In genomic region chrV:6227326-6228246, ce11 we compare ENCODE assay signal across 5 worm cellular contexts.
TF ChIP-seq lines count a peak whose summit lies in the region.

No protein-coding gene starts in this region.

TF ChIP-seq in whole organism, L1 larva, 84 proteins besides CTCF, POLR2A, EP300 and RAD21 (continues in another document):
- peak; percentile 96 for TF ChIP-seq nhr-19 (GFP tag; conservative IDR thresholded peaks at IDR 0.05; lab: Robert Waterston, UW)
- no peak for TF ChIP-seq ets-5 (GFP tag; IDR thresholded peaks at IDR 0.05; lab: Robert Waterston, UW)
- peak; percentile 94 for TF ChIP-seq mab-9 (GFP tag; IDR thresholded peaks at IDR 0.05; lab: Robert Waterston, UW)
- no peak for TF ChIP-seq tlp-1 (tag; optimal IDR thresholded peaks at IDR 0.05; lab: Kevin White, UChicago)
- peak; percentile 89 to 92 for TF ChIP-seq lsy-2 (tag; optimal IDR thresholded peaks at IDR 0.05; lab: Kevin White, UChicago)
- TF ChIP-seq lin-39 (tag; optimal IDR thresholded peaks at IDR 0.05; lab: Kevin White, UChicago) = peak; percentile 76
- TF ChIP-seq vab-15 (tag; optimal IDR thresholded peaks at IDR 0.05; lab: Kevin White, UChicago) = peak; percentile 49
- TF ChIP-seq nhr-84 (tag; optimal IDR thresholded peaks at IDR 0.05; lab: Kevin White, UChicago) = no peak
- TF ChIP-seq nhr-85 (tag; lab: Kevin White, UChicago) = peak; percentile 99
- TF ChIP-seq fos-1 (tag; optimal IDR thresholded peaks at IDR 0.05; lab: Kevin White, UChicago) = peak; percentile 84
- peak; percentile 96 for TF ChIP-seq ama-1 (optimal IDR thresholded peaks at IDR 0.05; lab: Kevin White, UChicago)
- peak; percentile 60 for TF ChIP-seq unc-98 (GFP tag; IDR thresholded peaks at IDR 0.05; lab: Robert Waterston, UW)
- peak; percentile 89 for TF ChIP-seq C16A3.4 (tag; optimal IDR thresholded peaks at IDR 0.05; lab: Kevin White, UChicago)
- peak; percentile 94 for TF ChIP-seq ceh-88 (GFP tag; IDR thresholded peaks at IDR 0.05; lab: Robert Waterston, UW)
- TF ChIP-seq efl-1 (optimal IDR thresholded peaks at IDR 0.05; lab: Kevin White, UChicago) = peak; percentile 83 to 89
- TF ChIP-seq efl-1 (GFP tag; optimal IDR thresholded peaks at IDR 0.05 in 1 of 2; lab: Kevin White, UChicago) = peak; percentile 47 to 95
- TF ChIP-seq pag-3 (tag; optimal IDR thresholded peaks at IDR 0.05; lab: Kevin White, UChicago; ENCODE audit: borderline replicate concordance, insufficient read depth) = no peak
- peak; percentile 90 for TF ChIP-seq sup-37 (GFP tag; optimal IDR thresholded peaks at IDR 0.05; lab: Kevin White, UChicago)

TF ChIP-seq in whole organism, L3 larva, 47 proteins besides CTCF, POLR2A, EP300 and RAD21 (continues in another document):
- TF ChIP-seq pqm-1 (tag; optimal IDR thresholded peaks at IDR 0.05; lab: Kevin White, UChicago) (peak; percentile 93), egl-27 (tag; optimal IDR thresholded peaks at IDR 0.05; lab: Kevin White, UChicago) (no peak), mdl-1 (tag; optimal IDR thresholded peaks at IDR 0.05; lab: Kevin White, UChicago) (peak; percentile 95), nhr-76 (tag; optimal IDR thresholded peaks at IDR 0.05; lab: Kevin White, UChicago) (no peak), mml-1 (tag; optimal IDR thresholded peaks at IDR 0.05; lab: Kevin White, UChicago) (no peak), ztf-11 (tag; optimal IDR thresholded peaks at IDR 0.05; lab: Kevin White, UChicago) (no peak), eor-1 (tag; optimal IDR thresholded peaks at IDR 0.05; lab: Kevin White, UChicago) (no peak), aly-2 (tag; optimal IDR thresholded peaks at IDR 0.05; lab: Kevin White, UChicago) (no peak), lsy-12 (tag; optimal IDR thresholded peaks at IDR 0.05; lab: Kevin White, UChicago) (peak; percentile 96), skn-1 (tag; optimal IDR thresholded peaks at IDR 0.05; lab: Kevin White, UChicago) (peak; percentile 22), ceh-16 (tag; optimal IDR thresholded peaks at IDR 0.05; lab: Kevin White, UChicago) (peak; percentile 27), tbx-2 (tag; optimal IDR thresholded peaks at IDR 0.05; lab: Kevin White, UChicago) (peak; percentile 90), snpc-4 (tag; optimal IDR thresholded peaks at IDR 0.05; lab: Kevin White, UChicago) (peak; percentile 66), ztf-4 (tag; optimal IDR thresholded peaks at IDR 0.05; lab: Kevin White, UChicago) (peak; percentile 84), nhr-11 (tag; optimal IDR thresholded peaks at IDR 0.05; lab: Kevin White, UChicago) (peak; percentile 93), ama-1 (optimal IDR thresholded peaks at IDR 0.05; lab: Kevin White, UChicago) (peak; percentile 99), nhr-25 (tag; optimal IDR thresholded peaks at IDR 0.05; lab: Kevin White, UChicago) (peak; percentile 73), nhr-28 (tag; optimal IDR thresholded peaks at IDR 0.05; lab: Kevin White, UChicago) (no peak), elt-1 (tag; optimal IDR thresholded peaks at IDR 0.05; lab: Kevin White, UChicago) (peak; percentile 86), unc-62 (GFP tag; optimal IDR thresholded peaks at IDR 0.05; lab: Kevin White, UChicago) (peak; percentile 75)

TF ChIP-seq in whole organism, early embryonic, 17 proteins besides CTCF, POLR2A, EP300 and RAD21:
- TF ChIP-seq ceh-36 (tag; optimal IDR thresholded peaks at IDR 0.05; lab: Kevin White, UChicago) = no peak
- TF ChIP-seq flt-1 (GFP tag; IDR thresholded peaks at IDR 0.05; lab: Robert Waterston, UW) = 0 out of 2 replicates have a peak, but pooled peaks have one; percentile 32
- 0 out of 2 replicates have a peak, but pooled peaks have one; percentile 29 for TF ChIP-seq sea-1 (GFP tag; conservative IDR thresholded peaks at IDR 0.05; lab: Robert Waterston, UW)
- TF ChIP-seq B0310.2 (tag; optimal IDR thresholded peaks at IDR 0.05; lab: Kevin White, UChicago) = no peak
- no peak for TF ChIP-seq hnd-1 (tag; optimal IDR thresholded peaks at IDR 0.05; lab: Kevin White, UChicago)
- TF ChIP-seq hmbx-1 (tag; optimal IDR thresholded peaks at IDR 0.05; lab: Kevin White, UChicago) = no peak
- peak; percentile 70 for TF ChIP-seq ama-1 (optimal IDR thresholded peaks at IDR 0.05; lab: Kevin White, UChicago)
- peak; percentile 62; the same call in 1 of the 2 replicates for TF ChIP-seq pes-1 (GFP tag; IDR thresholded peaks at IDR 0.05; lab: Robert Waterston, UW)
- TF ChIP-seq F13C5.2 (tag; optimal IDR thresholded peaks at IDR 0.05; lab: Kevin White, UChicago) = peak; percentile 73
- peak; percentile 50 for TF ChIP-seq aly-1 (tag; optimal IDR thresholded peaks at IDR 0.05; lab: Kevin White, UChicago)
- TF ChIP-seq scrt-1 (GFP tag; IDR thresholded peaks at IDR 0.05; lab: Robert Waterston, UW) = 0 out of 2 replicates have a peak, but pooled peaks have one; percentile 44
- TF ChIP-seq ets-7 (tag; optimal IDR thresholded peaks at IDR 0.05; lab: Kevin White, UChicago) = no peak
- TF ChIP-seq ceh-13 (GFP tag; optimal IDR thresholded peaks at IDR 0.05; lab: Kevin White, UChicago) = no peak
- TF ChIP-seq tbx-37 (GFP tag; conservative IDR thresholded peaks at IDR 0.05; lab: Robert Waterston, UW) = 0 out of 2 replicates have a peak, but pooled peaks have one; percentile 6
- no peak for TF ChIP-seq tbx-11 (GFP tag; IDR thresholded peaks at IDR 0.05; lab: Robert Waterston, UW)
- TF ChIP-seq hmg-4 (GFP tag; optimal IDR thresholded peaks at IDR 0.05; lab: Kevin White, UChicago) = peak; percentile 68
- TF ChIP-seq tra-4 (tag; optimal IDR thresholded peaks at IDR 0.05; lab: Kevin White, UChicago) = no peak

TF ChIP-seq in whole organism, midembryonic, 9 proteins besides CTCF, POLR2A, EP300 and RAD21:
- TF ChIP-seq klf-2 (GFP tag; conservative IDR thresholded peaks at IDR 0.05; lab: Robert Waterston, UW) (0 out of 2 replicates have a peak, but pooled peaks have one; percentile 15), tab-1 (GFP tag; IDR thresholded peaks at IDR 0.05; lab: Robert Waterston, UW) (no peak), cog-1 (tag; optimal IDR thresholded peaks at IDR 0.05; lab: Kevin White, UChicago) (peak; percentile 96), ztf-29 (GFP tag; IDR thresholded peaks at IDR 0.05; lab: Robert Waterston, UW) (no peak), med-1 (GFP tag; optimal IDR thresholded peaks at IDR 0.05; lab: Kevin White, UChicago; ENCODE audit: insufficient read depth) (no peak), ztf-23 (GFP tag; IDR thresholded peaks at IDR 0.05; lab: Robert Waterston, UW) (0 out of 2 replicates have a peak, but pooled peaks have one; percentile 12), T22C8.4 (GFP tag; IDR thresholded peaks at IDR 0.05; lab: Robert Waterston, UW) (peak; percentile 53; the same call in 1 of the 2 replicates), flt-1 (GFP tag; IDR thresholded peaks at IDR 0.05; lab: Robert Waterston, UW) (peak; percentile 48), ref-1 (GFP tag; conservative IDR thresholded peaks at IDR 0.05; lab: Robert Waterston, UW) (0 out of 2 replicates have a peak, but pooled peaks have one; percentile 11)

TF ChIP-seq in whole organism, young adult, 124 proteins besides CTCF, POLR2A, EP300 and RAD21 (continues in another document):
- peak; percentile 83 for TF ChIP-seq C06A6.2 (GFP tag; conservative IDR thresholded peaks at IDR 0.05; lab: Robert Waterston, UW)
- no peak for TF ChIP-seq ets-4 (GFP tag; optimal IDR thresholded peaks at IDR 0.05; lab: Kevin White, UChicago)
- peak; percentile 44 for TF ChIP-seq lin-54 (GFP tag; optimal IDR thresholded peaks at IDR 0.05; lab: Kevin White, UChicago)
- TF ChIP-seq tlf-1 (GFP tag; optimal IDR thresholded peaks at IDR 0.05; lab: Kevin White, UChicago) = peak; percentile 36
- TF ChIP-seq nhr-27 (tag; optimal IDR thresholded peaks at IDR 0.05; lab: Kevin White, UChicago) = no peak
- peak in 1 of 2 experiments; percentile 49 for TF ChIP-seq let-607 (tag; optimal IDR thresholded peaks at IDR 0.05; lab: Kevin White, UChicago)
- TF ChIP-seq lsl-1 (GFP tag; optimal IDR thresholded peaks at IDR 0.05; lab: Kevin White, UChicago) = no peak
- TF ChIP-seq tbp1 (GFP tag; optimal IDR thresholded peaks at IDR 0.05; lab: Kevin White, UChicago) = peak; percentile 52
- TF ChIP-seq Y53G8AR.9 (GFP tag; conservative IDR thresholded peaks at IDR 0.05; lab: Robert Waterston, UW) = peak; percentile 62; the same call in 1 of the 2 replicates
- TF ChIP-seq snpc-3.4 (tag; optimal IDR thresholded peaks at IDR 0.05; lab: Kevin White, UChicago) = peak; percentile 66
- TF ChIP-seq let-526 (GFP tag; IDR thresholded peaks at IDR 0.05; lab: Robert Waterston, UW) = peak; percentile 8; the same call in 1 of the 2 replicates
- peak; percentile 81 for TF ChIP-seq pbrm-1 (GFP tag; IDR thresholded peaks at IDR 0.05; lab: Robert Waterston, UW)
- TF ChIP-seq F39B2.1 (GFP tag; IDR thresholded peaks at IDR 0.05; lab: Robert Waterston, UW) = 0 out of 2 replicates have a peak, but pooled peaks have one; percentile 42
- TF ChIP-seq atf-7 (tag; optimal IDR thresholded peaks at IDR 0.05; lab: Kevin White, UChicago) = peak; percentile 88
- TF ChIP-seq xnd-1 (tag; optimal IDR thresholded peaks at IDR 0.05; lab: Kevin White, UChicago) = no peak
- TF ChIP-seq nfya-1 (tag; optimal IDR thresholded peaks at IDR 0.05; lab: Kevin White, UChicago; ENCODE audit: borderline replicate concordance, insufficient read depth) = no peak
- peak; percentile 89 for TF ChIP-seq B0336.3 (GFP tag; IDR thresholded peaks at IDR 0.05; lab: Robert Waterston, UW)
- peak; percentile 44 for TF ChIP-seq gei-17 (GFP tag; optimal IDR thresholded peaks at IDR 0.05; lab: Kevin White, UChicago)
- TF ChIP-seq nhr-90 (tag; optimal IDR thresholded peaks at IDR 0.05; lab: Kevin White, UChicago) = peak; percentile 26
- TF ChIP-seq lin-40 (tag; optimal IDR thresholded peaks at IDR 0.05; lab: Kevin White, UChicago) = peak; percentile 92
- 0 out of 2 replicates have a peak, but pooled peaks have one; percentile 38 for TF ChIP-seq bed-2 (GFP tag; IDR thresholded peaks at IDR 0.05; lab: Robert Waterston, UW)
- peak; percentile 59 for TF ChIP-seq die-1 (tag; optimal IDR thresholded peaks at IDR 0.05; lab: Kevin White, UChicago)
- TF ChIP-seq mxl-1 (tag; optimal IDR thresholded peaks at IDR 0.05; lab: Kevin White, UChicago) = peak; percentile 42
- TF ChIP-seq snpc-4 (GFP tag; optimal IDR thresholded peaks at IDR 0.05; lab: Kevin White, UChicago) = no peak
- TF ChIP-seq snpc-4 (tag; optimal IDR thresholded peaks at IDR 0.05; lab: Kevin White, UChicago) = peak; percentile 58 to 69 (median 62)
- peak; percentile 78 for TF ChIP-seq unc-62 (GFP tag; optimal IDR thresholded peaks at IDR 0.05; lab: Kevin White, UChicago)
- peak; percentile 79 for TF ChIP-seq egl-18 (GFP tag; IDR thresholded peaks at IDR 0.05; lab: Robert Waterston, UW)
- peak in 1 of 3 experiments; percentile 75 for TF ChIP-seq lin-35 (GFP tag; optimal IDR thresholded peaks at IDR 0.05; lab: Kevin White, UChicago)
- no peak for TF ChIP-seq F23B12.7 (tag; optimal IDR thresholded peaks at IDR 0.05; lab: Kevin White, UChicago; ENCODE audit: insufficient read depth)
- TF ChIP-seq egrh-3 (GFP tag; IDR thresholded peaks at IDR 0.05; lab: Robert Waterston, UW) = peak; percentile 87
- TF ChIP-seq T07F8.4 (tag; optimal IDR thresholded peaks at IDR 0.05; lab: Kevin White, UChicago) = no peak

Comparison
In these comparisons a context has a peak if more than half of its experiments do, and no peak if none do; other contexts are left out.
1. Of the 8 proteins assayed by ChIP-seq in both whole organism, young adult and whole organism, L1 larva: peak only in whole organism, young adult: unc-62; only in whole organism, L1 larva: dpl-1, efl-1 and unc-130; in both: ama-1, nhr-90 and snpc-4; in neither: 0; mixed calls (peak in some experiments, not most) for 1.